Fruit fly (Drosophila melanogaster) whole organism, embryonic: ENCODE data around the gene Ac78C.

Source experiments
- BEAF-32 ChIP-seq: fragments of 200-800 bp; sonication (Bioruptor generic); optimal IDR thresholded peaks from 3 replicates; lab custom pipeline; 2017; ENCODE audit warnings: missing biosample characterization, missing genetic modification characterization, mild to moderate bottlenecking, moderate library complexity, missing genetic modification reagents
- CG10267 ChIP-seq: fragments of 200-800 bp; sonication (Bioruptor generic); optimal IDR thresholded peaks from 2 replicates; lab custom pipeline; 2018; ENCODE audit warnings: missing biosample characterization, mild to moderate bottlenecking, missing genetic modification characterization, moderate library complexity
- CG10321 ChIP-seq: fragments of 200-800 bp; sonication (Bioruptor generic); IDR thresholded peaks from 2 replicates; pipeline ENCODE4 v1.3.6; 2022; ENCODE audit warnings: missing biosample characterization, missing genetic modification characterization
- CG12659 ChIP-seq: fragments of 200-800 bp; sonication (Bioruptor generic); optimal IDR thresholded peaks from 3 replicates; lab custom pipeline; 2017; ENCODE audit warnings: mild to moderate bottlenecking, missing biosample characterization, missing genetic modification reagents, missing genetic modification characterization
- CG12769 ChIP-seq: fragments of 200-800 bp; sonication (Bioruptor generic); optimal IDR thresholded peaks from 2 replicates; lab custom pipeline; 2019; ENCODE audit warnings: missing biosample characterization, mild to moderate bottlenecking, missing genetic modification characterization, moderate library complexity
- CG17385 ChIP-seq: fragments of 200-800 bp; sonication (Bioruptor generic); optimal IDR thresholded peaks from 3 replicates; lab custom pipeline; 2018; ENCODE audit warnings: missing biosample characterization, mild to moderate bottlenecking, missing genetic modification characterization
- CG2129 ChIP-seq: fragments of 200-800 bp; sonication (Bioruptor generic); IDR thresholded peaks from 2 replicates; pipeline ENCODE4 v1.3.6; 2022; ENCODE audit warnings: missing biosample characterization, missing genetic modification characterization; ENCODE audit not compliant: partially characterized antibody
- CG2712 ChIP-seq: fragments of 200-800 bp; optimal IDR thresholded peaks from 3 replicates; lab custom pipeline; 2019; ENCODE audit warnings: missing biosample characterization, mild to moderate bottlenecking, missing genetic modification characterization, moderate library complexity
- CG33213 ChIP-seq: fragments of 200-800 bp; sonication (Bioruptor generic); optimal IDR thresholded peaks from 3 replicates; lab custom pipeline; 2016; ENCODE audit warnings: missing biosample characterization, missing genetic modification characterization
- CG3995 ChIP-seq: fragments of 200-800 bp; sonication (Bioruptor generic); optimal IDR thresholded peaks from 3 replicates; lab custom pipeline; 2016; ENCODE audit warnings: missing biosample characterization, missing genetic modification characterization
- CG4617 ChIP-seq: fragments of 200-800 bp; sonication (Bioruptor generic); optimal IDR thresholded peaks from 3 replicates; lab custom pipeline; 2016; ENCODE audit warnings: missing biosample characterization, missing genetic modification characterization, borderline replicate concordance
- CG4820 ChIP-seq: fragments of 200-800 bp; sonication (Bioruptor generic); optimal IDR thresholded peaks from 3 replicates; lab custom pipeline; 2016; ENCODE audit warnings: missing biosample characterization, missing genetic modification characterization
- CG7963 ChIP-seq: fragments of 200-800 bp; sonication (Bioruptor generic); IDR thresholded peaks from 3 replicates; pipeline ENCODE4 v1.3.6; 2022; ENCODE audit warnings: missing biosample characterization, missing genetic modification characterization; ENCODE audit not compliant: partially characterized antibody
- CG9797 ChIP-seq: fragments of 200-800 bp; sonication (Bioruptor generic); optimal IDR thresholded peaks from 3 replicates; lab custom pipeline; 2018; ENCODE audit warnings: missing biosample characterization, mild to moderate bottlenecking, missing genetic modification characterization
- CHES-1-like ChIP-seq: fragments of 200-800 bp; sonication (Bioruptor generic); optimal IDR thresholded peaks from 2 replicates; lab custom pipeline; 2016; ENCODE audit warnings: missing biosample characterization, missing genetic modification characterization
- CkIIα-i1 ChIP-seq: fragments of 200-800 bp; sonication (Bioruptor generic); IDR thresholded peaks from 2 replicates; pipeline ENCODE4 v1.3.6; 2022; ENCODE audit warnings: missing biosample characterization, missing genetic modification characterization
- CoRest ChIP-seq: fragments of 200-800 bp; sonication (Bioruptor generic); optimal IDR thresholded peaks from 3 replicates; lab custom pipeline; 2018; ENCODE audit warnings: missing biosample characterization, mild to moderate bottlenecking, missing genetic modification characterization, moderate library complexity
- CrebB ChIP-seq: fragments of 200-800 bp; sonication (Bioruptor generic); optimal IDR thresholded peaks from 3 replicates; lab custom pipeline; 2018; ENCODE audit warnings: missing biosample characterization, mild to moderate bottlenecking, missing genetic modification characterization
- Dll ChIP-seq: fragments of 200-800 bp; sonication (Bioruptor generic); IDR thresholded peaks from 4 replicates; pipeline ENCODE4 v1.3.6; 2022; ENCODE audit warnings: missing biosample characterization, missing genetic modification characterization; ENCODE audit not compliant: partially characterized antibody
- E2f2 ChIP-seq: fragments of 200-800 bp; sonication (Bioruptor generic); IDR thresholded peaks from 2 replicates; pipeline ENCODE4 v1.3.6; 2022; ENCODE audit warnings: missing biosample characterization, missing genetic modification characterization
- HLHmδ ChIP-seq: fragments of 200-800 bp; sonication (Bioruptor generic); optimal IDR thresholded peaks from 2 replicates; lab custom pipeline; 2018; ENCODE audit warnings: missing biosample characterization, mild to moderate bottlenecking, missing genetic modification characterization, moderate library complexity
- HmgD ChIP-seq: fragments of 200-800 bp; sonication (Bioruptor generic); optimal IDR thresholded peaks from 3 replicates; lab custom pipeline; 2016; ENCODE audit warnings: missing biosample characterization, missing genetic modification characterization
- Hr78 ChIP-seq, 2 experiments: fragments of 200-800 bp in 1 of 2; fragments of >200 bp in 1 of 2; sonication (Bioruptor generic) in 1 of 2; optimal IDR thresholded peaks; 2 replicates each; lab custom pipeline; 2017 to 2019; ENCODE audit warnings: missing biosample characterization in 2 of 2, missing genetic modification characterization in 2 of 2, mild to moderate bottlenecking in 1 of 2, moderate library complexity in 1 of 2
- MBD-R2 ChIP-seq: fragments of 200-800 bp; sonication (Bioruptor generic); IDR thresholded peaks from 2 replicates; pipeline ENCODE4 v1.3.6; 2022; ENCODE audit warnings: missing biosample characterization, missing genetic modification characterization
- Opbp ChIP-seq: fragments of 200-800 bp; sonication (Bioruptor generic); IDR thresholded peaks from 3 replicates; pipeline ENCODE4 v1.3.6; 2022; ENCODE audit warnings: missing biosample characterization, missing genetic modification characterization; ENCODE audit not compliant: partially characterized antibody
- Poxn ChIP-seq: fragments of 200-800 bp; sonication (Bioruptor generic); IDR thresholded peaks from 2 replicates; pipeline ENCODE4 v1.3.6; 2022; ENCODE audit warnings: missing biosample characterization, missing genetic modification characterization
- Scr ChIP-seq: fragments of 200-800 bp; sonication (Bioruptor generic); IDR thresholded peaks from 2 replicates; pipeline ENCODE4 v1.3.6; 2022; ENCODE audit warnings: missing biosample characterization, missing genetic modification characterization; ENCODE audit not compliant: partially characterized antibody
- Sry-δ ChIP-seq: fragments of 200-800 bp; sonication (Bioruptor generic); optimal IDR thresholded peaks from 2 replicates; lab custom pipeline; 2016; ENCODE audit warnings: missing biosample characterization, missing genetic modification characterization
- Stat92E ChIP-seq, 3 experiments: fragments of >200 bp in 2 of 3; fragments of 200-800 bp in 1 of 3; sonication (Bioruptor generic) in 1 of 3; optimal IDR thresholded peaks; 2 replicates each; lab custom pipeline; 2017 to 2019; ENCODE audit warnings: missing biosample characterization in 3 of 3, missing genetic modification characterization in 3 of 3, mild to moderate bottlenecking in 1 of 3, moderate library complexity in 1 of 3
- Xbp1 ChIP-seq: fragments of 200-800 bp; sonication (Bioruptor generic); optimal IDR thresholded peaks from 3 replicates; lab custom pipeline; 2016; ENCODE audit warnings: missing biosample characterization, mild to moderate bottlenecking, missing genetic modification characterization
- ap ChIP-seq: fragments of 200-800 bp; sonication (Bioruptor generic); IDR thresholded peaks from 2 replicates; pipeline ENCODE4 v1.3.6; 2022; ENCODE audit warnings: missing biosample characterization, missing genetic modification characterization
- ato ChIP-seq: fragments of 200-800 bp; sonication (Bioruptor generic); IDR thresholded peaks from 2 replicates; pipeline ENCODE4 v1.3.6; 2022; ENCODE audit warnings: missing biosample characterization, missing genetic modification characterization; ENCODE audit not compliant: partially characterized antibody
- cg ChIP-seq: fragments of 200-800 bp; sonication (Bioruptor generic); optimal IDR thresholded peaks from 3 replicates; lab custom pipeline; 2019; ENCODE audit warnings: missing biosample characterization, mild to moderate bottlenecking, missing genetic modification characterization, moderate library complexity
- da ChIP-seq: fragments of 200-800 bp; sonication (Bioruptor generic); optimal IDR thresholded peaks from 2 replicates; lab custom pipeline; 2016; ENCODE audit warnings: missing biosample characterization, missing genetic modification characterization
- dm ChIP-seq: fragments of 200-800 bp; sonication (Bioruptor generic); optimal IDR thresholded peaks from 3 replicates; lab custom pipeline; 2016; ENCODE audit warnings: missing biosample characterization, missing genetic modification characterization
- dpn ChIP-seq, 2 experiments: fragments of 200-800 bp; sonication (Bioruptor generic); optimal IDR thresholded peaks; 3 replicates each; lab custom pipeline; 2016; ENCODE audit warnings: missing biosample characterization in 2 of 2, missing genetic modification characterization in 2 of 2
- gsb-n ChIP-seq: fragments of 200-800 bp; sonication (Bioruptor generic); optimal IDR thresholded peaks from 3 replicates; lab custom pipeline; 2018; ENCODE audit warnings: missing biosample characterization, mild to moderate bottlenecking, missing genetic modification characterization
- hb ChIP-seq: fragments of 200-800 bp; sonication (Bioruptor generic); IDR thresholded peaks from 3 replicates; pipeline ENCODE4 v1.3.6; 2022; ENCODE audit warnings: missing biosample characterization, missing genetic modification characterization; ENCODE audit not compliant: partially characterized antibody
- knrl ChIP-seq: fragments of 200-800 bp; sonication (Bioruptor generic); IDR thresholded peaks from 3 replicates; pipeline ENCODE4 v1.3.6; 2022; ENCODE audit warnings: missing biosample characterization, missing genetic modification characterization; ENCODE audit not compliant: partially characterized antibody
- nerfin-2 ChIP-seq: fragments of 200-800 bp; sonication (Bioruptor generic); IDR thresholded peaks from 2 replicates; pipeline ENCODE4 v1.3.6; 2022; ENCODE audit warnings: missing biosample characterization, missing genetic modification characterization; ENCODE audit not compliant: partially characterized antibody
- p53 ChIP-seq: fragments of 200-800 bp; sonication (Bioruptor generic); optimal IDR thresholded peaks from 2 replicates; lab custom pipeline; 2016; ENCODE audit warnings: missing biosample characterization, missing genetic modification characterization
- row ChIP-seq: fragments of 200-800 bp; sonication (Bioruptor generic); IDR thresholded peaks from 3 replicates; pipeline ENCODE4 v1.3.6; 2022; ENCODE audit warnings: missing biosample characterization, missing genetic modification characterization
- stwl ChIP-seq: fragments of 200-800 bp; sonication (Bioruptor generic); optimal IDR thresholded peaks from 3 replicates; lab custom pipeline; 2018; ENCODE audit warnings: missing biosample characterization, mild to moderate bottlenecking, missing genetic modification characterization, moderate library complexity
- vnd ChIP-seq: fragments of 200-800 bp; sonication (Bioruptor generic); IDR thresholded peaks from 3 replicates; pipeline ENCODE4 v1.3.6; 2022; ENCODE audit warnings: missing biosample characterization, missing genetic modification characterization; ENCODE audit not compliant: partially characterized antibody

Ac78C gene

dm6 chr3L:21216697-21217291, 45.1 kb upstream of the Ac78C start, which contains the start of the genes Trmt112 and Ilk (continued):
- TF ChIP-seq CG17385 (peak; percentile 98), CG2129 (GFP tag; lab: Robert Waterston, UW) (peak; percentile 33; the same call in 1 of the 2 replicates), CG9797 (GFP tag; lab: Kevin White, UChicago) (peak; percentile 87), CkIIα-i1 (GFP tag; lab: Robert Waterston, UW) (no peak), CG4820 (no peak), Hr78 (GFP tag; optimal IDR thresholded peaks at IDR 0.05; lab: Kevin White, UChicago) (no peak), Scr (peak; percentile 78), ap (no peak), Xbp1 (GFP tag; lab: Kevin White, UChicago) (peak; percentile 22), p53 (GFP tag; lab: Kevin White, UChicago) (peak; percentile 15), CG10321 (no peak), CHES-1-like (GFP tag; lab: Kevin White, UChicago) (peak; percentile 83), CG3995 (peak; percentile 6), knrl (GFP tag; lab: Robert Waterston, UW) (peak; percentile 86), CG7963 (GFP tag; lab: Robert Waterston, UW) (peak; percentile 80), nerfin-2 (peak; percentile 67), vnd (peak; percentile 84), cg (GFP tag; lab: Kevin White, UChicago) (peak; percentile 19), Opbp (peak; percentile 92), gsb-n (tag; lab: Kevin White, UChicago) (peak; percentile 14), Sry-δ (GFP tag; lab: Kevin White, UChicago) (peak; percentile 75), HLHmδ (GFP tag; lab: Kevin White, UChicago) (peak; percentile 13), CoRest (tag; lab: Kevin White, UChicago) (peak; percentile 9), CG10267 (tag; lab: Kevin White, UChicago) (peak; percentile 33), hb (GFP tag; lab: Robert Waterston, UW) (peak; percentile 80), HmgD (GFP tag; lab: Kevin White, UChicago) (peak; percentile 10), CG12659 (GFP tag; lab: Kevin White, UChicago) (peak; percentile 65), da (peak; percentile 57), ato (GFP tag; lab: Robert Waterston, UW) (peak; percentile 85), CG33213 (GFP tag; lab: Kevin White, UChicago) (peak; percentile 57), E2f2 (GFP tag; lab: Robert Waterston, UW) (peak; percentile 80), CG4617 (GFP tag; lab: Kevin White, UChicago) (peak; percentile 99), stwl (peak; percentile 90), Poxn (GFP tag; lab: Robert Waterston, UW) (no peak), Stat92E (GFP tag; optimal IDR thresholded peaks at IDR 0.05; lab: Kevin White, UChicago) (peak in 1 of 3 experiments; percentile 59), BEAF-32 (GFP tag; lab: Kevin White, UChicago) (peak; percentile 89), row (GFP tag; lab: Robert Waterston, UW) (peak; percentile 38; the same call in 1 of the 3 replicates), MBD-R2 (GFP tag; lab: Robert Waterston, UW) (peak; percentile 96), dm (GFP tag; lab: Kevin White, UChicago) (peak; percentile 95), Dll (GFP tag; lab: Robert Waterston, UW) (peak; percentile 72; the same call in 3 of the 4 replicates), dpn (GFP tag; optimal IDR thresholded peaks at IDR 0.05; lab: Kevin White, UChicago) (peak in 1 of 2 experiments; percentile 21), CG12769 (tag; lab: Kevin White, UChicago) (peak; percentile 25), CG2712 (tag; lab: Kevin White, UChicago) (peak; percentile 45), CrebB (peak; percentile 24)
- TF ChIP-seq, all 482 proteins: peak for 110
